Fruit fly (Drosophila melanogaster) whole organism, embryonic: ENCODE results near the gene RfC3.

Source experiments
- Adf1 ChIP-seq: fragments of 200-800 bp; sonication (Bioruptor generic); IDR thresholded peaks from 2 replicates; pipeline ENCODE4 v1.3.6; 2022; ENCODE audit warnings: missing biosample characterization, missing genetic modification characterization
- Blimp-1 ChIP-seq: fragments of 200-800 bp; sonication (Bioruptor generic); optimal IDR thresholded peaks from 3 replicates; lab custom pipeline; 2018; ENCODE audit warnings: missing biosample characterization, missing genetic modification characterization, mild to moderate bottlenecking, moderate library complexity, missing genetic modification reagents
- Bteb2 ChIP-seq: fragments of 200-800 bp; sonication (Bioruptor generic); optimal IDR thresholded peaks from 2 replicates; lab custom pipeline; 2016; ENCODE audit warnings: missing biosample characterization, missing genetic modification characterization
- CG11398 ChIP-seq: fragments of 200-800 bp; sonication (Bioruptor generic); optimal IDR thresholded peaks from 2 replicates; lab custom pipeline; 2016; ENCODE audit warnings: missing biosample characterization, missing genetic modification characterization
- CG12104 ChIP-seq: fragments of 200-800 bp; sonication (Bioruptor generic); optimal IDR thresholded peaks from 3 replicates; lab custom pipeline; 2016; ENCODE audit warnings: missing biosample characterization, missing genetic modification characterization
- CG15696 ChIP-seq: fragments of 200-800 bp; sonication (Bioruptor generic); optimal IDR thresholded peaks from 2 replicates; lab custom pipeline; 2019; ENCODE audit warnings: missing biosample characterization, mild to moderate bottlenecking, missing genetic modification characterization, moderate library complexity
- CG1602 ChIP-seq: fragments of 200-800 bp; sonication (Bioruptor generic); optimal IDR thresholded peaks from 3 replicates; lab custom pipeline; 2016; ENCODE audit warnings: missing biosample characterization, missing genetic modification characterization
- CG1603 ChIP-seq: fragments of 200-800 bp; sonication (Bioruptor generic); optimal IDR thresholded peaks from 2 replicates; lab custom pipeline; 2019; ENCODE audit warnings: missing biosample characterization, mild to moderate bottlenecking, missing genetic modification characterization, moderate library complexity
- CG16779 ChIP-seq: fragments of 200-800 bp; sonication (Bioruptor generic); IDR thresholded peaks from 2 replicates; pipeline ENCODE4 v1.3.6; 2022; ENCODE audit warnings: missing biosample characterization, missing genetic modification characterization
- CG17568 ChIP-seq: fragments of 200-800 bp; sonication (Bioruptor generic); optimal IDR thresholded peaks from 2 replicates; lab custom pipeline; 2018; ENCODE audit warnings: missing biosample characterization, mild to moderate bottlenecking, missing genetic modification characterization, moderate library complexity
- CG31365 ChIP-seq: fragments of 200-800 bp; sonication (Bioruptor generic); optimal IDR thresholded peaks from 2 replicates; lab custom pipeline; 2018; ENCODE audit warnings: missing biosample characterization, mild to moderate bottlenecking, missing genetic modification characterization
- CG32767 ChIP-seq: fragments of 200-800 bp; sonication (Bioruptor generic); IDR thresholded peaks from 2 replicates; pipeline ENCODE4 v1.3.6; 2022; ENCODE audit warnings: missing biosample characterization, missing genetic modification characterization
- CG3281 ChIP-seq: fragments of 200-800 bp; sonication (Bioruptor generic); optimal IDR thresholded peaks from 3 replicates; lab custom pipeline; 2017; ENCODE audit warnings: missing biosample characterization, mild to moderate bottlenecking, missing genetic modification characterization
- CG33213 ChIP-seq: fragments of 200-800 bp; sonication (Bioruptor generic); optimal IDR thresholded peaks from 3 replicates; lab custom pipeline; 2016; ENCODE audit warnings: missing biosample characterization, missing genetic modification characterization
- CG34224 ChIP-seq: fragments of 200-800 bp; sonication (Bioruptor generic); IDR thresholded peaks from 3 replicates; pipeline ENCODE4 v1.3.6; 2022; ENCODE audit warnings: missing biosample characterization, missing genetic modification characterization; ENCODE audit not compliant: partially characterized antibody
- CG4282 ChIP-seq: fragments of 200-800 bp; sonication (Bioruptor generic); optimal IDR thresholded peaks from 2 replicates; lab custom pipeline; 2016; ENCODE audit warnings: missing biosample characterization, missing genetic modification characterization
- CG4730 ChIP-seq: fragments of 200-800 bp; sonication (Bioruptor generic); IDR thresholded peaks from 2 replicates; pipeline ENCODE4 v1.3.6; 2022; ENCODE audit warnings: missing biosample characterization, missing genetic modification characterization
- CG4820 ChIP-seq: fragments of 200-800 bp; sonication (Bioruptor generic); optimal IDR thresholded peaks from 3 replicates; lab custom pipeline; 2016; ENCODE audit warnings: missing biosample characterization, missing genetic modification characterization
- CG6254 ChIP-seq: fragments of 200-800 bp; sonication (Bioruptor generic); optimal IDR thresholded peaks from 3 replicates; lab custom pipeline; 2017; ENCODE audit warnings: mild to moderate bottlenecking, missing biosample characterization, missing genetic modification reagents, missing genetic modification characterization
- CG7987 ChIP-seq: fragments of 200-800 bp; sonication (Bioruptor generic); optimal IDR thresholded peaks from 2 replicates; lab custom pipeline; 2018; ENCODE audit warnings: missing biosample characterization, mild to moderate bottlenecking, missing genetic modification characterization, moderate library complexity
- CG8281 ChIP-seq: fragments of 200-800 bp; sonication (Bioruptor generic); optimal IDR thresholded peaks from 2 replicates; lab custom pipeline; 2018; ENCODE audit warnings: missing biosample characterization, mild to moderate bottlenecking, missing genetic modification characterization, moderate library complexity
- CG8944 ChIP-seq: fragments of 200-800 bp; sonication (Bioruptor generic); optimal IDR thresholded peaks from 3 replicates; lab custom pipeline; 2016; ENCODE audit warnings: missing biosample characterization, missing genetic modification characterization
- CG9932 ChIP-seq: fragments of 200-800 bp; sonication (Bioruptor generic); IDR thresholded peaks from 2 replicates; pipeline ENCODE4 v1.3.6; 2022; ENCODE audit warnings: missing biosample characterization, missing genetic modification characterization
- CoRest ChIP-seq: fragments of 200-800 bp; sonication (Bioruptor generic); optimal IDR thresholded peaks from 3 replicates; lab custom pipeline; 2018; ENCODE audit warnings: missing biosample characterization, mild to moderate bottlenecking, missing genetic modification characterization, moderate library complexity
- Dbx ChIP-seq: fragments of 200-800 bp; sonication (Bioruptor generic); IDR thresholded peaks from 3 replicates; pipeline ENCODE4 v1.3.6; 2022; ENCODE audit warnings: missing biosample characterization, missing genetic modification characterization
- Drgx ChIP-seq: fragments of 200-800 bp; sonication (Bioruptor generic); IDR thresholded peaks from 2 replicates; pipeline ENCODE4 v1.3.6; 2022; ENCODE audit warnings: missing biosample characterization, missing genetic modification characterization
- Eip74EF ChIP-seq, 2 experiments: fragments of 200-800 bp in 1 of 2; fragments of >200 bp in 1 of 2; sonication (Bioruptor generic) in 1 of 2; optimal IDR thresholded peaks; 2 replicates each; lab custom pipeline; 2017 to 2019; ENCODE audit warnings: missing biosample characterization in 2 of 2, missing genetic modification characterization in 2 of 2, mild to moderate bottlenecking in 1 of 2, moderate library complexity in 1 of 2
- HLH54F ChIP-seq: fragments of 200-800 bp; sonication (Bioruptor generic); optimal IDR thresholded peaks from 3 replicates; lab custom pipeline; 2016; ENCODE audit warnings: missing biosample characterization, missing genetic modification characterization
- HmgD ChIP-seq: fragments of 200-800 bp; sonication (Bioruptor generic); optimal IDR thresholded peaks from 3 replicates; lab custom pipeline; 2016; ENCODE audit warnings: missing biosample characterization, missing genetic modification characterization
- Max ChIP-seq: fragments of 200-800 bp; sonication (Bioruptor generic); optimal IDR thresholded peaks from 2 replicates; lab custom pipeline; 2016; ENCODE audit warnings: missing biosample characterization, mild to moderate bottlenecking, missing genetic modification characterization
- Nf-YC ChIP-seq: fragments of 200-800 bp; optimal IDR thresholded peaks from 3 replicates; lab custom pipeline; 2019; ENCODE audit warnings: missing biosample characterization, mild to moderate bottlenecking, missing genetic modification characterization, moderate library complexity
- Oaz ChIP-seq: fragments of 200-800 bp; sonication (Bioruptor generic); IDR thresholded peaks from 2 replicates; pipeline ENCODE4 v1.3.6; 2022; ENCODE audit warnings: missing biosample characterization, missing genetic modification characterization
- Ravus ChIP-seq: fragments of 200-800 bp; sonication (Bioruptor generic); IDR thresholded peaks from 2 replicates; pipeline ENCODE4 v1.3.6; 2022; ENCODE audit warnings: missing biosample characterization, missing genetic modification characterization
- Rfx ChIP-seq: fragments of 200-800 bp; sonication (Bioruptor generic); IDR thresholded peaks from 2 replicates; pipeline ENCODE4 v1.3.6; 2022; ENCODE audit warnings: missing biosample characterization, missing genetic modification characterization
- Usf ChIP-seq: fragments of 200-800 bp; sonication (Bioruptor generic); optimal IDR thresholded peaks from 2 replicates; lab custom pipeline; 2017; ENCODE audit warnings: missing genotype, missing biosample characterization, missing genetic modification characterization
- Xbp1 ChIP-seq: fragments of 200-800 bp; sonication (Bioruptor generic); optimal IDR thresholded peaks from 3 replicates; lab custom pipeline; 2016; ENCODE audit warnings: missing biosample characterization, mild to moderate bottlenecking, missing genetic modification characterization
- chm ChIP-seq: fragments of 200-800 bp; sonication (Bioruptor generic); IDR thresholded peaks from 2 replicates; pipeline ENCODE4 v1.3.6; 2022; ENCODE audit warnings: missing biosample characterization, missing genetic modification characterization
- crol ChIP-seq: fragments of 200-800 bp; sonication (Bioruptor generic); IDR thresholded peaks from 2 replicates; pipeline ENCODE4 v1.3.6; 2022; ENCODE audit warnings: missing biosample characterization, missing genetic modification characterization
- dimm ChIP-seq: fragments of 200-800 bp; sonication (Bioruptor generic); IDR thresholded peaks from 2 replicates; pipeline ENCODE4 v1.3.6; 2022; ENCODE audit warnings: missing biosample characterization, missing genetic modification characterization
- en ChIP-seq: fragments of 200-800 bp; sonication (Bioruptor generic); optimal IDR thresholded peaks from 2 replicates; lab custom pipeline; 2016; ENCODE audit warnings: missing biosample characterization, missing genetic modification characterization
- eyg ChIP-seq: fragments of 200-800 bp; sonication (Bioruptor generic); optimal IDR thresholded peaks from 3 replicates; lab custom pipeline; 2016; ENCODE audit warnings: missing biosample characterization, missing genetic modification characterization
- fd64A ChIP-seq: fragments of 200-800 bp; sonication (Bioruptor generic); optimal IDR thresholded peaks from 3 replicates; lab custom pipeline; 2018; ENCODE audit warnings: missing biosample characterization, mild to moderate bottlenecking, missing genetic modification characterization
- jigr1 ChIP-seq: fragments of 200-800 bp; sonication (Bioruptor generic); IDR thresholded peaks from 3 replicates; pipeline ENCODE4 v1.3.6; 2022; ENCODE audit warnings: missing biosample characterization, missing genetic modification characterization
- lbe ChIP-seq: fragments of 200-800 bp; sonication (Bioruptor generic); optimal IDR thresholded peaks from 2 replicates; lab custom pipeline; 2016; ENCODE audit warnings: missing biosample characterization, mild to moderate bottlenecking, missing genetic modification characterization
- nerfin-1 ChIP-seq: fragments of 200-800 bp; sonication (Bioruptor generic); optimal IDR thresholded peaks from 3 replicates; lab custom pipeline; 2019; ENCODE audit warnings: missing biosample characterization, mild to moderate bottlenecking, missing genetic modification characterization, moderate library complexity
- schlank ChIP-seq: fragments of 200-800 bp; sonication (Bioruptor generic); optimal IDR thresholded peaks from 2 replicates; lab custom pipeline; 2018; ENCODE audit warnings: missing biosample characterization, mild to moderate bottlenecking, missing genetic modification characterization
- sd ChIP-seq: fragments of 200-800 bp; sonication (Bioruptor generic); optimal IDR thresholded peaks from 3 replicates; lab custom pipeline; 2018; ENCODE audit warnings: missing biosample characterization, mild to moderate bottlenecking, missing genetic modification characterization, moderate library complexity
- sens-2 ChIP-seq: fragments of 200-800 bp; sonication (Bioruptor generic); IDR thresholded peaks from 2 replicates; pipeline ENCODE4 v1.3.6; 2022; ENCODE audit warnings: missing biosample characterization, missing genetic modification characterization
- sisA ChIP-seq: fragments of 200-800 bp; sonication (Bioruptor generic); IDR thresholded peaks from 2 replicates; pipeline ENCODE4 v1.3.6; 2022; ENCODE audit warnings: missing biosample characterization, missing genetic modification characterization
- unpg ChIP-seq: fragments of 200-800 bp; sonication (Bioruptor generic); optimal IDR thresholded peaks from 3 replicates; lab custom pipeline; 2018; ENCODE audit warnings: missing biosample characterization, mild to moderate bottlenecking, missing genetic modification characterization, moderate library complexity
- yki ChIP-seq: fragments of >200 bp; optimal IDR thresholded peaks from 3 replicates; lab custom pipeline; 2018
- zfh2 ChIP-seq: fragments of 200-800 bp; sonication (Bioruptor generic); optimal IDR thresholded peaks from 2 replicates; lab custom pipeline; 2016; ENCODE audit warnings: missing biosample characterization, missing genetic modification characterization

Gene RfC3

dm6 chr2L:10466865-10467270 lies 47.9 kb downstream of the RfC3 start (continued):
- TF ChIP-seq jigr1 (GFP tag; lab: Robert Waterston, UW) (0 out of 3 replicates have a peak, but pooled peaks have one; percentile 46), CG16779 (GFP tag; lab: Robert Waterston, UW) (no peak), eyg (GFP tag; lab: Kevin White, UChicago) (peak; percentile 16), Eip74EF (GFP tag; optimal IDR thresholded peaks at IDR 0.05; lab: Kevin White, UChicago) (peak in 1 of 2 experiments; percentile 65), Bteb2 (GFP tag; lab: Kevin White, UChicago) (no peak), dimm (GFP tag; lab: Robert Waterston, UW) (no peak), CG6254 (GFP tag; lab: Kevin White, UChicago) (peak; percentile 65), CG4282 (GFP tag; lab: Kevin White, UChicago) (no peak), CG8281 (peak; percentile 23), Drgx (GFP tag; lab: Robert Waterston, UW) (0 out of 2 replicates have a peak, but pooled peaks have one; percentile 12), CG4820 (GFP tag; lab: Kevin White, UChicago) (peak; percentile 68), Blimp-1 (GFP tag; lab: Kevin White, UChicago) (peak; percentile 74), CG32767 (GFP tag; lab: Robert Waterston, UW) (0 out of 2 replicates have a peak, but pooled peaks have one; percentile 27), CG17568 (GFP tag; lab: Kevin White, UChicago) (no peak), chm (GFP tag; lab: Robert Waterston, UW) (no peak), schlank (no peak), lbe (GFP tag; lab: Kevin White, UChicago) (no peak), yki (lab: Kevin White, UChicago) (no peak), CG4730 (GFP tag; lab: Robert Waterston, UW) (no peak), CG7987 (GFP tag; lab: Kevin White, UChicago) (no peak), Adf1 (GFP tag; lab: Robert Waterston, UW) (no peak), sd (peak; percentile 65), HLH54F (no peak), CG34224 (GFP tag; lab: Robert Waterston, UW) (no peak), sisA (GFP tag; lab: Robert Waterston, UW) (peak; percentile 54; the same call in 1 of the 2 replicates), Rfx (no peak), CG3281 (GFP tag; lab: Kevin White, UChicago) (peak; percentile 40), zfh2 (GFP tag; lab: Kevin White, UChicago) (no peak), Nf-YC (tag; lab: Kevin White, UChicago) (no peak), Xbp1 (GFP tag; lab: Kevin White, UChicago) (peak; percentile 60), CG1603 (no peak), Ravus (no peak), unpg (GFP tag; lab: Kevin White, UChicago) (peak; percentile 22), Max (peak; percentile 58), CG9932 (GFP tag; lab: Robert Waterston, UW) (no peak), CoRest (tag; lab: Kevin White, UChicago) (peak; percentile 74), Dbx (no peak), nerfin-1 (tag; lab: Kevin White, UChicago) (peak; percentile 50), CG12104 (GFP tag; lab: Kevin White, UChicago) (peak; percentile 57), CG15696 (peak; percentile 19), HmgD (GFP tag; lab: Kevin White, UChicago) (no peak), Oaz (GFP tag; lab: Robert Waterston, UW) (peak; percentile 31; the same call in 1 of the 2 replicates), en (GFP tag; lab: Kevin White, UChicago) (peak; percentile 1), CG31365 (no peak), CG8944 (peak; percentile 51), CG33213 (GFP tag; lab: Kevin White, UChicago) (peak; percentile 36), CG11398 (GFP tag; lab: Kevin White, UChicago) (peak; percentile 21), fd64A (GFP tag; lab: Kevin White, UChicago) (no peak), CG1602 (peak; percentile 61), Usf (GFP tag; lab: Kevin White, UChicago) (peak; percentile 15), crol (GFP tag; lab: Robert Waterston, UW) (no peak), sens-2 (no peak)
